Worm (Caenorhabditis elegans): ENCODE data around the gene spk-1.
A peak's percentile ranks its signal among the peaks of the same experiment; 100 is the strongest.

spk-1 gene

ce11 chrIII:9497412-9497811 is 41.0 kb downstream of the spk-1 start:
- no peak for TF ChIP-seq ztf-26 (tag; optimal IDR thresholded peaks at IDR 0.05)
- TF ChIP-seq Y53F4B.3 (GFP tag; IDR thresholded peaks at IDR 0.05) = no peak
- no peak for TF ChIP-seq ztf-3 (GFP tag; optimal IDR thresholded peaks at IDR 0.05)
- no peak for TF ChIP-seq ztf-6 (GFP tag; IDR thresholded peaks at IDR 0.05)
- TF ChIP-seq lin-26 (GFP tag; IDR thresholded peaks at IDR 0.05) = no peak
- no peak for TF ChIP-seq F57A8.1 (GFP tag; optimal IDR thresholded peaks at IDR 0.05)
- no peak for TF ChIP-seq bed-1 (GFP tag; IDR thresholded peaks at IDR 0.05)
- no peak for TF ChIP-seq attf-6 (GFP tag; IDR thresholded peaks at IDR 0.05)
- no peak for TF ChIP-seq snpc-4 (GFP tag; optimal IDR thresholded peaks at IDR 0.05)
- TF ChIP-seq snpc-4 (tag; optimal IDR thresholded peaks at IDR 0.05) = no peak
- no peak for TF ChIP-seq nhr-27 (tag; optimal IDR thresholded peaks at IDR 0.05)

ce11 chrIII:9500267-9500666 is 43.9 kb downstream of the spk-1 start, which contains the start of gene sod-4:
Gene sod-4 (minus strand): TSS chrIII:9500375.
- TF ChIP-seq F10E7.11 (tag; optimal IDR thresholded peaks at IDR 0.05) (no peak), cebp-1 (GFP tag; IDR thresholded peaks at IDR 0.05) (no peak), cebp-1 (tag; optimal IDR thresholded peaks at IDR 0.05) (peak; percentile 25), attf-5 (GFP tag; optimal IDR thresholded peaks at IDR 0.05) (peak; percentile 12), somi-1 (GFP tag; optimal IDR thresholded peaks at IDR 0.05) (no peak), hmg-1.2 (GFP tag; IDR thresholded peaks at IDR 0.05) (peak; percentile 45; the same call in 1 of the 2 replicates), nhr-80 (tag; optimal IDR thresholded peaks at IDR 0.05) (peak; percentile 47)

ce11 chrIII:9501072-9501471 is 44.7 kb downstream of the spk-1 start:
- TF ChIP-seq nhr-90 (tag; optimal IDR thresholded peaks at IDR 0.05) = no peak
- no peak for TF ChIP-seq cebp-1 (GFP tag; IDR thresholded peaks at IDR 0.05)
- TF ChIP-seq cebp-1 (tag; optimal IDR thresholded peaks at IDR 0.05) = peak; percentile 26

ce11 chrIII:9502155-9502714 is 45.8 kb downstream of the spk-1 start:
- TF ChIP-seq cebp-1 (GFP tag; IDR thresholded peaks at IDR 0.05) = peak; percentile 49; the same call in 1 of the 2 replicates
- TF ChIP-seq cebp-1 (tag; optimal IDR thresholded peaks at IDR 0.05) = peak; percentile 88
- no peak for TF ChIP-seq lin-35 (GFP tag; optimal IDR thresholded peaks at IDR 0.05)
- TF ChIP-seq F22D6.2 (tag; optimal IDR thresholded peaks at IDR 0.05) = no peak
- TF ChIP-seq hlh-26 (GFP tag; conservative IDR thresholded peaks at IDR 0.05) = no peak
- TF ChIP-seq rec-8 (tag; optimal IDR thresholded peaks at IDR 0.05) = no peak

ce11 chrIII:9504347-9504746 is 47.9 kb downstream of the spk-1 start:
- TF ChIP-seq ekl-4 (GFP tag; IDR thresholded peaks at IDR 0.05) (0 out of 2 replicates have a peak, but pooled peaks have one; percentile 20), Y56A3A.18 (GFP tag; IDR thresholded peaks at IDR 0.05) (no peak), sdz-38 (tag; optimal IDR thresholded peaks at IDR 0.05) (no peak), ZK185.1 (tag; optimal IDR thresholded peaks at IDR 0.05; ENCODE audit: poor library complexity, severe bottlenecking) (no peak), Y79H2A.3 (GFP tag; conservative IDR thresholded peaks at IDR 0.05) (no peak), rpc-1 (optimal IDR thresholded peaks at IDR 0.05) (no peak), rpc-1 (tag; optimal IDR thresholded peaks at IDR 0.05) (no peak), attf-5 (GFP tag; optimal IDR thresholded peaks at IDR 0.05) (no peak), lin-54 (GFP tag; optimal IDR thresholded peaks at IDR 0.05) (peak; percentile 25), F57C9.4 (tag; optimal IDR thresholded peaks at IDR 0.05) (no peak), die-1 (tag; optimal IDR thresholded peaks at IDR 0.05) (no peak), unc-62 (GFP tag; optimal IDR thresholded peaks at IDR 0.05) (no peak), lin-35 (GFP tag; optimal IDR thresholded peaks at IDR 0.05) (no peak), tbp1 (GFP tag; optimal IDR thresholded peaks at IDR 0.05) (no peak), madf-6 (GFP tag; IDR thresholded peaks at IDR 0.05) (peak; percentile 95), pbrm-1 (GFP tag; IDR thresholded peaks at IDR 0.05) (peak; percentile 62; the same call in 1 of the 2 replicates), efl-1 (GFP tag; optimal IDR thresholded peaks at IDR 0.05) (peak; percentile 82), rec-8 (tag; optimal IDR thresholded peaks at IDR 0.05) (no peak), T07F8.4 (tag; optimal IDR thresholded peaks at IDR 0.05) (no peak), madf-3 (GFP tag; IDR thresholded peaks at IDR 0.05) (no peak), K12H6.12 (tag; optimal IDR thresholded peaks at IDR 0.05) (no peak), snpc-3.4 (tag; optimal IDR thresholded peaks at IDR 0.05) (peak; percentile 35), F37B4.10 (GFP tag; IDR thresholded peaks at IDR 0.05) (no peak)
